Worm (Caenorhabditis elegans) whole organism, L3 larva: ENCODE data around the gene sec-16A.2.
A peak's percentile ranks its signal among the peaks of the same experiment; 100 is the strongest.

ENCODE experiments used
- R02D3.7 ChIP-seq: fragments of 150-350 bp; optimal IDR thresholded peaks from 2 replicates; lab custom pipeline; 2014; ENCODE audit warnings: missing biosample characterization, missing genetic modification characterization
- ZK546.5 ChIP-seq: sonication (generic microtip); optimal IDR thresholded peaks from 2 replicates; lab custom pipeline; 2017; ENCODE audit warnings: missing biosample characterization, missing genetic modification characterization
- aly-2 ChIP-seq: fragments of 150-350 bp; optimal IDR thresholded peaks from 2 replicates; lab custom pipeline; 2014; ENCODE audit warnings: missing biosample characterization, missing genetic modification characterization
- ama-1 ChIP-seq: fragments of 150-350 bp; optimal IDR thresholded peaks from 2 replicates; lab custom pipeline; 2018
- ceh-16 ChIP-seq: sonication (generic microtip); optimal IDR thresholded peaks from 2 replicates; lab custom pipeline; 2017; ENCODE audit warnings: missing biosample characterization, missing genetic modification characterization
- ceh-28 ChIP-seq: fragments of 150-350 bp; optimal IDR thresholded peaks from 2 replicates; lab custom pipeline; 2014; ENCODE audit warnings: missing biosample characterization, missing genetic modification reagents, missing genetic modification characterization
- ceh-82 ChIP-seq: fragments of 150-350 bp; optimal IDR thresholded peaks from 2 replicates; lab custom pipeline; 2014; ENCODE audit warnings: missing biosample characterization, missing genetic modification characterization
- ceh-9 ChIP-seq: sonication (generic microtip); optimal IDR thresholded peaks from 2 replicates; lab custom pipeline; 2018; ENCODE audit warnings: missing biosample characterization, missing genetic modification characterization
- daf-12 ChIP-seq: fragments of 150-350 bp; optimal IDR thresholded peaks from 2 replicates; lab custom pipeline; 2014; ENCODE audit warnings: missing biosample characterization, missing genetic modification reagents, missing genetic modification characterization
- egl-27 ChIP-seq: sonication (generic microtip); optimal IDR thresholded peaks from 4 replicates; lab custom pipeline; 2017; ENCODE audit warnings: missing biosample characterization, missing genetic modification reagents, missing genetic modification characterization
- egl-5 ChIP-seq: fragments of 150-350 bp; optimal IDR thresholded peaks from 2 replicates; lab custom pipeline; 2017; ENCODE audit warnings: missing biosample characterization, missing genetic modification reagents, missing genetic modification characterization, inconsistent platforms
- elt-1 ChIP-seq: fragments of 150-350 bp; optimal IDR thresholded peaks from 2 replicates; lab custom pipeline; 2014; ENCODE audit warnings: missing biosample characterization, missing genetic modification characterization
- elt-2 ChIP-seq: sonication (generic microtip); optimal IDR thresholded peaks from 2 replicates; lab custom pipeline; 2016; ENCODE audit warnings: missing genetic modification reagents, mild to moderate bottlenecking, missing genetic modification characterization, missing compliant biosample characterization
- elt-3 ChIP-seq, 3 experiments: fragments of 150-350 bp in 1 of 3; sonication (generic microtip) in 2 of 3; optimal IDR thresholded peaks; 2 replicates in 2 of 3; 4 replicates in 1 of 3; lab custom pipeline; 2014 to 2017; ENCODE audit warnings: missing biosample characterization in 3 of 3, missing genetic modification characterization in 3 of 3
- eor-1 ChIP-seq, 2 experiments: fragments of 150-350 bp; optimal IDR thresholded peaks; 2 replicates each; lab custom pipeline; 2014 to 2018; ENCODE audit warnings: missing biosample characterization in 2 of 2, missing genetic modification characterization in 2 of 2
- fkh-10 ChIP-seq: sonication (generic microtip); optimal IDR thresholded peaks from 2 replicates; lab custom pipeline; 2017; ENCODE audit warnings: missing biosample characterization, missing genetic modification reagents, missing genetic modification characterization
- fkh-2 ChIP-seq: fragments of 150-350 bp; optimal IDR thresholded peaks from 2 replicates; lab custom pipeline; 2014; ENCODE audit warnings: missing biosample characterization, missing genetic modification reagents, missing genetic modification characterization
- fos-1 ChIP-seq: fragments of 150-350 bp; optimal IDR thresholded peaks from 2 replicates; lab custom pipeline; 2014; ENCODE audit warnings: missing biosample characterization, missing genetic modification characterization
- hmg-11 ChIP-seq: sonication (generic microtip); optimal IDR thresholded peaks from 2 replicates; lab custom pipeline; 2016; ENCODE audit warnings: missing genetic modification characterization, missing compliant biosample characterization
- jun-1 ChIP-seq: fragments of 150-350 bp; optimal IDR thresholded peaks from 2 replicates; lab custom pipeline; 2014; ENCODE audit warnings: missing biosample characterization, missing genetic modification reagents, missing genetic modification characterization
- lin-15B ChIP-seq: fragments of 150-350 bp; optimal IDR thresholded peaks from 2 replicates; lab custom pipeline; 2014; ENCODE audit warnings: missing biosample characterization, missing genetic modification characterization
- lin-39 ChIP-seq: fragments of 150-350 bp; optimal IDR thresholded peaks from 2 replicates; lab custom pipeline; 2018; ENCODE audit warnings: missing biosample characterization, missing genetic modification reagents, missing genetic modification characterization
- lsy-12 ChIP-seq: sonication (generic microtip); optimal IDR thresholded peaks from 2 replicates; lab custom pipeline; 2016; ENCODE audit warnings: mild to moderate bottlenecking, missing genetic modification characterization, missing compliant biosample characterization
- mdl-1 ChIP-seq: fragments of 150-350 bp; optimal IDR thresholded peaks from 2 replicates; lab custom pipeline; 2014; ENCODE audit warnings: missing biosample characterization, missing genetic modification characterization
- mml-1 ChIP-seq: fragments of 150-350 bp; sonication (generic microtip); optimal IDR thresholded peaks from 3 replicates; lab custom pipeline; 2014; ENCODE audit warnings: missing biosample characterization, missing genetic modification characterization
- nfya-1 ChIP-seq: sonication (generic microtip); optimal IDR thresholded peaks from 2 replicates; lab custom pipeline; 2017; ENCODE audit warnings: missing genetic modification characterization, mild to moderate bottlenecking, missing compliant biosample characterization, antibody characterized with exemption, moderate library complexity; ENCODE audit not compliant: insufficient read depth
- nhr-11 ChIP-seq: fragments of 150-350 bp; optimal IDR thresholded peaks from 2 replicates; lab custom pipeline; 2014; ENCODE audit warnings: missing biosample characterization, missing genetic modification characterization
- nhr-12 ChIP-seq: fragments of 150-350 bp; optimal IDR thresholded peaks from 2 replicates; lab custom pipeline; 2014; ENCODE audit warnings: missing biosample characterization, missing genetic modification characterization
- nhr-23 ChIP-seq: fragments of 150-350 bp; optimal IDR thresholded peaks from 2 replicates; lab custom pipeline; 2014; ENCODE audit warnings: missing biosample characterization, missing genetic modification reagents, missing genetic modification characterization
- nhr-237 ChIP-seq: fragments of 150-350 bp; optimal IDR thresholded peaks from 2 replicates; lab custom pipeline; 2014; ENCODE audit warnings: missing biosample characterization, missing genetic modification characterization
- nhr-25 ChIP-seq: sonication (generic microtip); optimal IDR thresholded peaks from 2 replicates; lab custom pipeline; 2017; ENCODE audit warnings: missing biosample characterization, missing genetic modification characterization
- nhr-28 ChIP-seq: fragments of 150-350 bp; optimal IDR thresholded peaks from 2 replicates; lab custom pipeline; 2014; ENCODE audit warnings: missing biosample characterization, missing genetic modification characterization
- nhr-43 ChIP-seq: sonication (generic microtip); optimal IDR thresholded peaks from 2 replicates; lab custom pipeline; 2016; ENCODE audit warnings: mild to moderate bottlenecking, missing genetic modification characterization, missing compliant biosample characterization; ENCODE audit not compliant: poor library complexity, severe bottlenecking
- nhr-67 ChIP-seq: fragments of 150-350 bp; optimal IDR thresholded peaks from 2 replicates; lab custom pipeline; 2014; ENCODE audit warnings: missing biosample characterization, missing genetic modification characterization
- nhr-76 ChIP-seq: fragments of 150-350 bp; sonication (generic microtip); optimal IDR thresholded peaks from 5 replicates; lab custom pipeline; 2014; ENCODE audit warnings: missing biosample characterization, missing genetic modification characterization
- nhr-77 ChIP-seq: fragments of 150-350 bp; optimal IDR thresholded peaks from 2 replicates; lab custom pipeline; 2014; ENCODE audit warnings: missing biosample characterization, missing genetic modification characterization
- pha-4 ChIP-seq: fragments of 150-350 bp; optimal IDR thresholded peaks from 2 replicates; lab custom pipeline; 2014; ENCODE audit warnings: missing biosample characterization, missing genetic modification reagents, missing genetic modification characterization
- pqm-1 ChIP-seq: fragments of 150-350 bp; optimal IDR thresholded peaks from 2 replicates; lab custom pipeline; 2017; ENCODE audit warnings: missing biosample characterization, missing genetic modification characterization, inconsistent platforms
- sea-2 ChIP-seq: fragments of 150-350 bp; sonication (generic microtip); optimal IDR thresholded peaks from 4 replicates; lab custom pipeline; 2014; ENCODE audit warnings: missing biosample characterization, missing genetic modification reagents, missing genetic modification characterization
- skn-1 ChIP-seq: fragments of 150-350 bp; optimal IDR thresholded peaks from 2 replicates; lab custom pipeline; 2014; ENCODE audit warnings: missing biosample characterization, missing genetic modification characterization
- snpc-4 ChIP-seq: fragments of 150-350 bp; optimal IDR thresholded peaks from 2 replicates; lab custom pipeline; 2014; ENCODE audit warnings: missing biosample characterization, missing genetic modification characterization
- tbx-2 ChIP-seq: sonication (generic microtip); optimal IDR thresholded peaks from 2 replicates; lab custom pipeline; 2016; ENCODE audit warnings: mild to moderate bottlenecking, missing genetic modification characterization, missing compliant biosample characterization
- unc-39 ChIP-seq: sonication (generic microtip); optimal IDR thresholded peaks from 4 replicates; lab custom pipeline; 2017; ENCODE audit warnings: missing biosample characterization, missing genetic modification characterization
- unc-62 ChIP-seq: fragments of 150-350 bp; sonication (generic microtip); optimal IDR thresholded peaks from 4 replicates; lab custom pipeline; 2014; ENCODE audit warnings: missing biosample characterization, missing genetic modification reagents, missing genetic modification characterization
- zag-1 ChIP-seq: fragments of 150-350 bp; optimal IDR thresholded peaks from 2 replicates; lab custom pipeline; 2014; ENCODE audit warnings: missing biosample characterization, missing genetic modification characterization
- ztf-11 ChIP-seq: fragments of 150-350 bp; optimal IDR thresholded peaks from 2 replicates; lab custom pipeline; 2014; ENCODE audit warnings: missing biosample characterization, missing genetic modification characterization
- ztf-4 ChIP-seq: fragments of 150-350 bp; optimal IDR thresholded peaks from 2 replicates; lab custom pipeline; 2014; ENCODE audit warnings: missing biosample characterization, missing genetic modification characterization

The sec-16A.2 gene

DNA sequence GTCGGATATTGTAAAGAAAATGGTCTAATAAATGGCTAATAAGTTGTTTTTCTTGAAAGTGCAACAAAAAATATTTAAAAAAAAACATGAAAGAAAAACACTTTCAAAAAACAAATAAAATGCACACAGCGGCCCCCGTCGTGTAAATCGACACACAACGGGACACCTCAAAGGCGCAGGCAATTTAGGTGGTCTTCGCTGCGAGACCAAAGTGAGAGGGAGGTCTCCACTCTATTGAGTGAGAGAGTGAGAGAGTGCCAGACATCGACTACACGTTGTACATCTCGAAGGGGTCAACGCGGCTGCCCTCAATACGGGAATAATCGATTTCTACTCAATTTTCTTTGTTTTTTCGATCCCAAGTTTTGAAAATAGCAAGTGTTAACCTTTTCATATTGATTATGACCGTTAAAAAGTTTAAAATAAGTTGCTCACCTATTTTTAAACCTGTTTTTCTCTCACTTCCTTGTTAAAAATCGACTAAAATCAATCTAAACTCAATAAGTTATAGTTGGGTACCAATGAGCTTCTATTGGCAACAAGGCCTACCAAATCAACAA is at the start of gene sec-16A.2:
TSS of gene sec-16A.2 (plus strand) at position 510 of the 560 bp plus-strand sequence.
- TF ChIP-seq nhr-12 (tag; lab: Kevin White, UChicago) (no peak), nhr-237 (tag; lab: Kevin White, UChicago) (no peak), skn-1 (tag; lab: Kevin White, UChicago) (no peak), nhr-23 (tag; lab: Kevin White, UChicago) (peak; percentile 79), ceh-82 (tag; lab: Kevin White, UChicago) (no peak), fos-1 (tag; lab: Kevin White, UChicago) (no peak), ZK546.5 (no peak), jun-1 (tag; lab: Kevin White, UChicago) (no peak), fkh-2 (tag; lab: Kevin White, UChicago) (no peak), snpc-4 (peak; percentile 57), ztf-4 (no peak), elt-3 (tag; optimal IDR thresholded peaks at IDR 0.05; lab: Kevin White, UChicago) (no peak), nhr-43 (tag; lab: Kevin White, UChicago) (peak; percentile 27), unc-62 (GFP tag; lab: Kevin White, UChicago) (no peak), daf-12 (no peak), ztf-11 (tag; lab: Kevin White, UChicago) (no peak), ceh-28 (peak; percentile 49), nhr-25 (peak; percentile 80), elt-2 (tag; lab: Kevin White, UChicago) (peak; percentile 53), fkh-10 (GFP tag; lab: Kevin White, UChicago) (no peak), mml-1 (tag; lab: Kevin White, UChicago) (no peak), eor-1 (tag; optimal IDR thresholded peaks at IDR 0.05; lab: Kevin White, UChicago) (no peak), pha-4 (tag; lab: Kevin White, UChicago) (peak; percentile 91), lin-39 (peak; percentile 97), tbx-2 (tag; lab: Kevin White, UChicago) (no peak), ceh-9 (tag; lab: Kevin White, UChicago) (no peak), hmg-11 (tag; lab: Kevin White, UChicago) (peak; percentile 70), lsy-12 (tag; lab: Kevin White, UChicago) (no peak), egl-27 (no peak), mdl-1 (tag; lab: Kevin White, UChicago) (no peak), sea-2 (GFP tag; lab: Kevin White, UChicago) (no peak), ama-1 (lab: Kevin White, UChicago) (no peak), nhr-76 (tag; lab: Kevin White, UChicago) (no peak), nhr-11 (tag; lab: Kevin White, UChicago) (peak; percentile 15), ceh-16 (no peak), nhr-28 (tag; lab: Kevin White, UChicago) (no peak), nhr-77 (tag; lab: Kevin White, UChicago) (no peak), nfya-1 (peak; percentile 77), nhr-67 (tag; lab: Kevin White, UChicago) (no peak), zag-1 (no peak), elt-1 (tag; lab: Kevin White, UChicago) (no peak), unc-39 (tag; lab: Kevin White, UChicago) (no peak), egl-5 (tag; lab: Kevin White, UChicago) (peak; percentile 95), aly-2 (no peak), pqm-1 (peak; percentile 37), R02D3.7 (tag; lab: Kevin White, UChicago) (peak; percentile 64), lin-15B (peak; percentile 88)
- TF ChIP-seq, all 47 proteins: peak for 15
